Worm (Caenorhabditis elegans): ENCODE measurements around the gene F49H12.7.

DNA sequence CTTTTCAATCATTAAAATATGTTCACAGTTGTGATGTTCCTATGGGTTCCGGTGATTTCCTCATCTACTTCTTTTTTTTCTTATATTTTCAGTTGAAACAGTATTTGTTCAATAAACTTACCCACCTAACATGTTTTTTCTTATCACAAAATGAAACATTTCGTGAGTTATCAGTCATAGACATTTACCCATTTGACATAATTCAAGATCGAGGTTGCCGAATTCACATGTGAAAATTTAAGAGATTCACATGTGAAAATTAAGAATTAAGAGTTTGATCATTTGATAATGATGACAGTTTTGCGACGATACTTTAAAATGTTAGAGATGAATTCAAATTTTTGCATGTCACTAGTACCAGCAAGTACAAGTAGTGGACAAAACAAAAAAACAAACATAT is 42.6 kb downstream of the F49H12.7 start:
- TF ChIP-seq pqm-1 (tag; optimal IDR thresholded peaks at IDR 0.05) (peak; percentile 64), nhr-12 (tag; optimal IDR thresholded peaks at IDR 0.05) (no peak), jun-1 (tag; optimal IDR thresholded peaks at IDR 0.05) (no peak), zag-1 (tag; optimal IDR thresholded peaks at IDR 0.05) (no peak), lsy-12 (tag; optimal IDR thresholded peaks at IDR 0.05) (no peak), skn-1 (tag; optimal IDR thresholded peaks at IDR 0.05) (no peak), nhr-23 (tag; optimal IDR thresholded peaks at IDR 0.05) (no peak), elt-3 (tag; optimal IDR thresholded peaks at IDR 0.05) (no peak)
